Fruit fly (Drosophila melanogaster): Measurements from ENCODE around the gene CG17377.

DNA sequence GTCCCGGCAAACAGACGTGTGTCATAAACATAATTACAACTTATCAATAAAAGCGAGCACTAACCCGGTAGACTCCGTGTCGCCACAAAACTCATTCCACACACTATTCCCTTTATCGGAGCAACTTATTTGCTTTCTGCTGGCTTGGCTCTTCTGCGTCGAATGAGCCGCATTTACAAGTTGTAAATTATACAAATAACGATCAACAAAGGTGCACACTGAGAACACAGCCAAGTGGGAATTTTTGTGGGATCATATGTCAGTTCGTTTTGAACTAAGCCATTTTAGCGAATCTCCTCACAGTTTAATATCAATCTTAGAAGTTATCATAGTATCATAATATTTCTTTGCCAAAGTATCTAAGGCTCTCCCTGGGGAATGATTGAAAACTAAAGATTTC lies 15.7 kb upstream of the CG17377 start:
- TF ChIP-seq bab1 (GFP tag; optimal IDR thresholded peaks at IDR 0.05): no peak
- no peak for TF ChIP-seq tj (GFP tag; optimal IDR thresholded peaks at IDR 0.05)
- TF ChIP-seq cic (GFP tag; optimal IDR thresholded peaks at IDR 0.05): no peak
- no peak for TF ChIP-seq kay (GFP tag; ENCODE audit: borderline replicate concordance)
- TF ChIP-seq Hr96 (GFP tag; optimal IDR thresholded peaks at IDR 0.05): no peak
- no peak for TF ChIP-seq toe (GFP tag; optimal IDR thresholded peaks at IDR 0.05)
